Worm (Caenorhabditis elegans): ENCODE results near the gene fbxa-42.

The fbxa-42 gene

ce11 chrIII:2276842-2277241 lies 15.6 kb upstream of the fbxa-42 start, which contains the start of gene Y54F10BM.21:
TSS of gene Y54F10BM.21 (plus strand) at chrIII:2277142.
- no peak for TF ChIP-seq elt-1 (tag; optimal IDR thresholded peaks at IDR 0.05)
- no peak for TF ChIP-seq lin-13 (GFP tag; optimal IDR thresholded peaks at IDR 0.05)
- TF ChIP-seq nhr-129 (tag; optimal IDR thresholded peaks at IDR 0.05), result no peak
- no peak for TF ChIP-seq aly-2 (tag; optimal IDR thresholded peaks at IDR 0.05)
- no peak for TF ChIP-seq mbf-1 (tag; optimal IDR thresholded peaks at IDR 0.05)
- no peak for TF ChIP-seq nhr-6 (tag; optimal IDR thresholded peaks at IDR 0.05)
- TF ChIP-seq peb-1 (tag; optimal IDR thresholded peaks at IDR 0.05), result no peak
- TF ChIP-seq unc-62 (GFP tag; optimal IDR thresholded peaks at IDR 0.05), result no peak
- TF ChIP-seq nhr-237 (tag; optimal IDR thresholded peaks at IDR 0.05), result no peak
- no peak for TF ChIP-seq C34F6.9 (tag; optimal IDR thresholded peaks at IDR 0.05)
- no peak for TF ChIP-seq zag-1 (tag; optimal IDR thresholded peaks at IDR 0.05)
- TF ChIP-seq ceh-82 (tag; optimal IDR thresholded peaks at IDR 0.05), result no peak
- no peak for TF ChIP-seq unc-55 (GFP tag; optimal IDR thresholded peaks at IDR 0.05)
- no peak for TF ChIP-seq nhr-23 (tag; optimal IDR thresholded peaks at IDR 0.05)
- no peak for TF ChIP-seq blmp-1 (tag; optimal IDR thresholded peaks at IDR 0.05; ENCODE audit: insufficient read depth)
- TF ChIP-seq ztf-1 (GFP tag; conservative IDR thresholded peaks at IDR 0.05), result no peak
- TF ChIP-seq nhr-11 (tag; optimal IDR thresholded peaks at IDR 0.05), result no peak
- TF ChIP-seq sma-9 (GFP tag; optimal IDR thresholded peaks at IDR 0.05), result no peak
- TF ChIP-seq sma-9 (tag; optimal IDR thresholded peaks at IDR 0.05), result no peak

ce11 chrIII:2272732-2273131 lies 11.5 kb upstream of the fbxa-42 start, which contains the start of gene fbxa-39:
TSS of gene fbxa-39 (plus strand) at chrIII:2273032.
- no peak for TF ChIP-seq ceh-16 (tag; optimal IDR thresholded peaks at IDR 0.05)
- no peak for TF ChIP-seq ztf-11 (tag; optimal IDR thresholded peaks at IDR 0.05)
- no peak for TF ChIP-seq Y55F3AM.14 (GFP tag; optimal IDR thresholded peaks at IDR 0.05)
- no peak for TF ChIP-seq unc-39 (tag; optimal IDR thresholded peaks at IDR 0.05)
- no peak for TF ChIP-seq nhr-21 (tag; optimal IDR thresholded peaks at IDR 0.05)
- TF ChIP-seq mdl-1 (tag; optimal IDR thresholded peaks at IDR 0.05), result no peak

- no peak for TF ChIP-seq lin-39 (tag; optimal IDR thresholded peaks at IDR 0.05)
- TF ChIP-seq fos-1 (tag; optimal IDR thresholded peaks at IDR 0.05), result peak; percentile 48
Measured at ce11 chrIII:2272075-2272474, 10.8 kb upstream of the fbxa-42 start, which contains the start of gene fbxa-48. TSS of gene fbxa-48 (minus strand) at chrIII:2272175.

ce11 chrIII:2265986-2266701 lies 4.9 kb upstream of the fbxa-42 start, which contains the start of gene fbxa-9:
TSS of gene fbxa-9 (plus strand) at chrIII:2266651.
- TF ChIP-seq lin-11 (tag; optimal IDR thresholded peaks at IDR 0.05) (no peak), fos-1 (tag; optimal IDR thresholded peaks at IDR 0.05) (peak; percentile 58)

- TF ChIP-seq elt-3 (tag; optimal IDR thresholded peaks at IDR 0.05), result no peak
- no peak for TF ChIP-seq snpc-4 (tag; optimal IDR thresholded peaks at IDR 0.05)
- no peak for TF ChIP-seq F13H6.1 (tag; optimal IDR thresholded peaks at IDR 0.05)
- no peak for TF ChIP-seq lin-11 (tag; optimal IDR thresholded peaks at IDR 0.05)
- TF ChIP-seq ztf-4 (tag; optimal IDR thresholded peaks at IDR 0.05), result no peak
- TF ChIP-seq R02D3.7 (tag; optimal IDR thresholded peaks at IDR 0.05), result no peak
- TF ChIP-seq C34F6.9 (tag; optimal IDR thresholded peaks at IDR 0.05), result no peak
- no peak for TF ChIP-seq ztf-11 (tag; optimal IDR thresholded peaks at IDR 0.05)
- no peak for TF ChIP-seq nhr-11 (tag; optimal IDR thresholded peaks at IDR 0.05)
- no peak for TF ChIP-seq nhr-21 (tag; optimal IDR thresholded peaks at IDR 0.05)
- no peak for TF ChIP-seq nhr-12 (tag; optimal IDR thresholded peaks at IDR 0.05)
- TF ChIP-seq skn-1 (tag; optimal IDR thresholded peaks at IDR 0.05), result no peak
- no peak for TF ChIP-seq alr-1 (tag; optimal IDR thresholded peaks at IDR 0.05)
Measured at ce11 chrIII:2262942-2263341, 1.7 kb upstream of the fbxa-42 start, which contains the start of gene Y54F10BM.6. TSS of gene Y54F10BM.6 (plus strand) at chrIII:2263242.

All from whole organism, L2 larva.